Fruit fly (Drosophila melanogaster): ENCODE data around the gene CG32547.

CG32547 gene

DNA sequence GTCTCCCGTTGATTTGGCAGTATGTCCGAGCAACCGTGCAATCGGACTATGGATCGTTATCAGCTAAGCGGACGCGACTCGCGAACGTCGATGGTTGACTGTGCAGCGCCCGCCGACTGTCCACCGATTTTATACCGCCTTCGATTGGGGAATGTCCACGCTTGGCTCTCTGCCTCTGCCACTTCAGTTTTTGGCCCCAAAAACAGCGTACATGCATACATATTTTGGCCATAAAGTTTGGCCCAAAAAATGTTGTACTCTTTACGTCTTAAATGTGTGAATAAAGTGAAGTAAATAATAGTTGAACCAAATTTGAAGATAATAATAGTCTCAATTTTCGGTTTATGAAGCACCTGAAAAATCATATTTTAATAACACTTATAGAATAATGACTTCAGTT is 38.8 kb downstream of the CG32547 start, which contains the start of gene CG32548:
Gene CG32548, minus strand, starts transcription at position 101 of the 400 bp plus-strand sequence.
- no peak for TF ChIP-seq CG34376 (GFP tag; optimal IDR thresholded peaks at IDR 0.05)
- TF ChIP-seq toy (GFP tag; IDR thresholded peaks at IDR 0.05): no peak
- no peak for TF ChIP-seq CG13287 (GFP tag; IDR thresholded peaks at IDR 0.05; ENCODE audit: partially characterized antibody)
- no peak for TF ChIP-seq cad (GFP tag; optimal IDR thresholded peaks at IDR 0.05)
- no peak for TF ChIP-seq bigmax (GFP tag; optimal IDR thresholded peaks at IDR 0.05)
- TF ChIP-seq pzg (GFP tag; optimal IDR thresholded peaks at IDR 0.05): no peak
- no peak for TF ChIP-seq insv (GFP tag; optimal IDR thresholded peaks at IDR 0.05)
- no peak for TF ChIP-seq vnd (GFP tag; IDR thresholded peaks at IDR 0.05; ENCODE audit: partially characterized antibody)

DNA sequence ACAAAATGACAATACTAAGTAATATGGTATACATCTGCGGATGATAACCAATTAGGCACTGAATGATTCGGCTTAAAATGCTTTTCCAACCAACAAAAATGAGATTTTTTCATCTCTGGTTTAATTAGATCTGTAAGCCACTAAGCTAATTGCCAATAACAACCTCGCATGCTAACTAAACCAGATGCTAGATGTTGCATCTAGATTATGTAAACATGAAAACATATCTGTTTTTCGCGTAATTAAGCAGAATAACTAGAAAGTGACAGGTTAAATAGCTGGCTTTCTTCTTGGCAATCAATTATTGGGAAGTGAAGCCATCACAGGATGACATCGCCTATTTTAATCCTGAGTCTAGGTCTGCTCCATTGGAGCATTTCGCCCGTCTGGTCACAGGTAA is 39.9 kb downstream of the CG32547 start, which contains the start of gene CG43841:
Gene CG43841, plus strand, starts transcription at position 301 of the 400 bp plus-strand sequence.
- TF ChIP-seq CG9932 (GFP tag; IDR thresholded peaks at IDR 0.05) (no peak), CG12236 (GFP tag; optimal IDR thresholded peaks at IDR 0.05) (no peak), CG12942 (GFP tag; optimal IDR thresholded peaks at IDR 0.05) (no peak), HHEX (GFP tag; optimal IDR thresholded peaks at IDR 0.05) (no peak), CG17829 (tag; optimal IDR thresholded peaks at IDR 0.05) (no peak), CG2889 (GFP tag; IDR thresholded peaks at IDR 0.05) (no peak), Hmr (GFP tag; optimal IDR thresholded peaks at IDR 0.05) (no peak), grn (GFP tag; optimal IDR thresholded peaks at IDR 0.05) (no peak), CG11456 (GFP tag; IDR thresholded peaks at IDR 0.05) (no peak), vvl (GFP tag; IDR thresholded peaks at IDR 0.05) (no peak), Neu2 (GFP tag; optimal IDR thresholded peaks at IDR 0.05; ENCODE audit: borderline replicate concordance) (no peak), tup (GFP tag; optimal IDR thresholded peaks at IDR 0.05) (no peak), CG2712 (tag; optimal IDR thresholded peaks at IDR 0.05) (no peak)

DNA sequence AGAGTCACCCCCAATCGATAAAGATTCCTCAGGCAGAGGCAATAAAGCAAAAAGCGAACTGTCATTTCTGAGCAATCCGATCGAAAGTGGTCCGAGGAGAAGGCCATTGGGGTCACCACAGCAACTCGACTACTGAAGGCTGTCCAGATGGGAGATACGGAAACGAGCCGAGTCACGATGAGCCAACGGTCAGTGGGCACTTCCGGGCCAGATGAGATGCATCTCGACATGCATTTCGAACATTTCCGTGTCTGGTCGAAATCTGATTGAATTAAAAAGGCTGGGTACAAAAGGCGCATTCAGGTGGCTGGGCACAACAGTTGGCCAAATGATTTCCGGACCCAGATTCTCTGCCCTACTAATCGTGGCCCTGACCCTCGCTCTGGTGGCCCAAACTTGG is 40.7 kb downstream of the CG32547 start, which contains the start of gene CG32551:
Gene CG32551, plus strand, starts transcription at position 301 of the 400 bp plus-strand sequence.
- TF ChIP-seq slp2 (GFP tag; optimal IDR thresholded peaks at IDR 0.05): no peak
- no peak for TF ChIP-seq fd64A (GFP tag; optimal IDR thresholded peaks at IDR 0.05)
- TF ChIP-seq CG9609 (GFP tag; optimal IDR thresholded peaks at IDR 0.05): no peak
- TF ChIP-seq pzg (GFP tag; optimal IDR thresholded peaks at IDR 0.05): no peak
- TF ChIP-seq so (GFP tag; IDR thresholded peaks at IDR 0.05): no peak
- no peak for TF ChIP-seq Hand (GFP tag; optimal IDR thresholded peaks at IDR 0.05)
- TF ChIP-seq Hmr (GFP tag; optimal IDR thresholded peaks at IDR 0.05): no peak
- no peak for TF ChIP-seq CG7839 (tag; optimal IDR thresholded peaks at IDR 0.05)

DNA sequence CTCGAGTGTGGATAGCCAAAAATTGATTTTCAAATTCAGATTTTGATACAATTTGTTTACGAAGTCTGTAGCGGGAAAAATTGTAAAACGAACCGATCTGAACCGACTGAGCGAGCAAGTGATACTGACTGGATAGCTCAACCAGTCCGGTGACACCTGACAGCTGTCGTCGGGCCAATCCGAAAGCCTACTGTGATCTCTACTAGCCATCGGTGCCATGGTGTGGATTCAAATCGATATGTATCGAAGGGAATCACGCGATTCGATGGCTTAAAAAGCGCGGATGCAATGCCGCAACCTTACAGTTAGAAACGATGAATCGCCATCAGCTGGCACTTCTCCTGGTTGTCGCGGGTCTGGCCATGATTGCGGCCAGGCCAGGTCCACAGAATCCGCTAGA is 42.1 kb downstream of the CG32547 start, which contains the start of gene CG6290:
Gene CG6290, plus strand, starts transcription at position 301 of the 400 bp plus-strand sequence.
- no peak for TF ChIP-seq repo (GFP tag; optimal IDR thresholded peaks at IDR 0.05)

DNA sequence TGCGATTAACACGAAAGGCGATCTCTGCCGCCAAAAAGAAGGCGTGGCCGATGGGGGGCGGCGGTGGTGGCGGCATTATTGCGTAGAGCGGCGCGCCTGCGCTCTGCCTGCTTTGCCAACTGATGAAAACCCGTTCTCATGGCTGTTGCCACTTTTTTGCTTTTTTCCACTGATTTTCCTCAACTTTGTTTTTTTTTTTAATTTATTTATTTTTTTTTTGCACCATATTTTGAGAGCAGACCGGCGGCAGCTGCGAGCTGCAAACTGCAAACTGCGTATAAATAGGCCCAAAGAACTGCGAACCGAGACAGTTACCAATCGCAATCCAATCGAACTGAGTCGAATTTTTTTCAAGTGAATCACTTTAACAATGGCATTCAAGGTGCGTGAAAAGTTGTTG is 57.2 kb downstream of the CG32547 start, which contains the start of gene CG42323:
Gene CG42323, plus strand, starts transcription at position 302 of the 400 bp plus-strand sequence.
- TF ChIP-seq Drgx (GFP tag; IDR thresholded peaks at IDR 0.05) (0 out of 2 replicates have a peak, but pooled peaks have one; percentile 37), CG13894 (tag; optimal IDR thresholded peaks at IDR 0.05) (no peak), Ets65A (GFP tag) (peak; percentile 89)

DNA sequence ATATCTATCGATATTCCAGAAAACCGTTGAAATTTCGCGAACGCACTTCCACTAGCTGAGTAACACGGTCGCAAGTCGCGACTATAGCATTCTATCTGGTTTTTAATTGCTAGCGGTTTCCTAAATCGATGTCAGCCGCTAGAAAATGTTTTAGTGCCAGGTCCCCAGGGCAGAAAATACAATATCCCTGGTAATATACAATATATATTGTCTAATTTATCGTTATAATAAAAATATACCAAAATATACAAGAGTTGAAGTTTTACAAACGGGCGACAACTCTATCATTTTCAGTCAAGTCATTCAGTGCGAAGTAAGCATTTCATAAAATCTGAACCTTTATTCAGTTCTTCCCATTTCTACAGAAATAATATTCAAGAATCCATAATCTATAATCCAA is 64.2 kb downstream of the CG32547 start, which contains the start of gene CG15056:
Gene CG15056, plus strand, starts transcription at position 301 of the 400 bp plus-strand sequence.
- TF ChIP-seq Bteb2 (GFP tag; optimal IDR thresholded peaks at IDR 0.05) (no peak), sisA (GFP tag; IDR thresholded peaks at IDR 0.05) (no peak), dmrt11E (tag; optimal IDR thresholded peaks at IDR 0.05) (no peak), CG7786 (GFP tag; optimal IDR thresholded peaks at IDR 0.05) (no peak), ase (GFP tag; IDR thresholded peaks at IDR 0.05) (no peak), CHES-1-like (GFP tag; optimal IDR thresholded peaks at IDR 0.05) (no peak), klu (GFP tag; IDR thresholded peaks at IDR 0.05) (no peak)

All from whole organism, embryonic.